Worm (Caenorhabditis elegans) whole organism, L1 larva: ENCODE measurements around the gene cyp-14A5.

Source experiments
- C16A3.4 ChIP-seq: fragments of 150-350 bp; optimal IDR thresholded peaks from 2 replicates; lab custom pipeline; 2014; ENCODE audit warnings: missing biosample characterization, missing genetic modification characterization
- Y116A8C.19 ChIP-seq: sonication (generic microtip); optimal IDR thresholded peaks from 2 replicates; lab custom pipeline; 2016; ENCODE audit warnings: missing compliant biosample characterization, missing genetic modification characterization, borderline replicate concordance
- blmp-1 ChIP-seq: fragments of 150-350 bp; optimal IDR thresholded peaks from 2 replicates; lab custom pipeline; 2014; ENCODE audit warnings: missing biosample characterization, missing genetic modification characterization
- ceh-63 ChIP-seq: fragments of 200-800 bp; sonication (Bioruptor generic); optimal IDR thresholded peaks from 2 replicates; lab custom pipeline; 2018; ENCODE audit warnings: mild to moderate bottlenecking, missing genetic modification characterization, missing compliant biosample characterization
- ceh-8 ChIP-seq: fragments of 200-800 bp; sonication (Bioruptor generic); optimal IDR thresholded peaks from 2 replicates; lab custom pipeline; 2018; ENCODE audit warnings: mild to moderate bottlenecking, missing genetic modification characterization, moderate library complexity, missing compliant biosample characterization
- ceh-88 ChIP-seq: fragments of 200-800 bp; sonication (Bioruptor generic); IDR thresholded peaks from 2 replicates; pipeline ENCODE4 v1.3.6; 2022; ENCODE audit warnings: missing genetic modification characterization, missing compliant biosample characterization
- ces-1 ChIP-seq: fragments of 150-350 bp; optimal IDR thresholded peaks from 2 replicates; lab custom pipeline; 2014; ENCODE audit warnings: missing biosample characterization, missing genetic modification reagents, missing genetic modification characterization
- egl-13 ChIP-seq: sonication (generic microtip); optimal IDR thresholded peaks from 2 replicates; lab custom pipeline; 2016; ENCODE audit warnings: missing genotype, missing genetic modification reagents, missing genetic modification characterization, missing compliant biosample characterization
- egl-27 ChIP-seq, 2 experiments: fragments of 150-350 bp in 1 of 2; sonication (generic microtip); optimal IDR thresholded peaks; 3 replicates each; lab custom pipeline; 2017 to 2018; ENCODE audit warnings: missing biosample characterization in 2 of 2, missing genetic modification characterization in 2 of 2, missing genetic modification reagents in 2 of 2
- elt-3 ChIP-seq, 6 experiments: fragments of 150-350 bp in 1 of 6; sonication (generic microtip); optimal IDR thresholded peaks; 2 replicates each; lab custom pipeline; 2017 to 2018; ENCODE audit warnings: missing biosample characterization in 6 of 6, missing genetic modification characterization in 6 of 6, inconsistent platforms in 1 of 6
- fkh-8 ChIP-seq: sonication (generic microtip); optimal IDR thresholded peaks from 2 replicates; lab custom pipeline; 2016; ENCODE audit warnings: mild to moderate bottlenecking, missing genetic modification characterization, missing compliant biosample characterization
- fos-1 ChIP-seq: fragments of 150-350 bp; optimal IDR thresholded peaks from 2 replicates; lab custom pipeline; 2014; ENCODE audit warnings: missing biosample characterization, missing genetic modification characterization
- grh-1 ChIP-seq: fragments of 200-800 bp; sonication (Bioruptor generic); IDR thresholded peaks from 2 replicates; pipeline ENCODE4 v1.3.6; 2022; ENCODE audit warnings: missing genetic modification reagents, missing genetic modification characterization, missing compliant biosample characterization
- hlh-4 ChIP-seq: sonication (generic microtip); optimal IDR thresholded peaks from 2 replicates; lab custom pipeline; 2016; ENCODE audit warnings: mild to moderate bottlenecking, missing genetic modification characterization, missing compliant biosample characterization
- hpl-2 ChIP-seq: fragments of 150-350 bp; optimal IDR thresholded peaks from 2 replicates; lab custom pipeline; 2014; ENCODE audit warnings: missing biosample characterization, missing genetic modification reagents, missing genetic modification characterization
- isw-1 ChIP-seq: fragments of 200-800 bp; sonication (Bioruptor generic); IDR thresholded peaks from 2 replicates; pipeline ENCODE4 v1.3.6; 2022; ENCODE audit warnings: missing genetic modification characterization, missing compliant biosample characterization
- jun-1 ChIP-seq: fragments of 150-350 bp; optimal IDR thresholded peaks from 2 replicates; lab custom pipeline; 2014; ENCODE audit warnings: missing biosample characterization, missing genetic modification reagents, missing genetic modification characterization
- lin-14 ChIP-seq: fragments of 200-800 bp; sonication (Bioruptor generic); optimal IDR thresholded peaks from 2 replicates; lab custom pipeline; 2018; ENCODE audit warnings: mild to moderate bottlenecking, missing genetic modification characterization, moderate library complexity, missing compliant biosample characterization
- lin-35 ChIP-seq, 2 experiments: fragments of 150-350 bp; optimal IDR thresholded peaks; 2 replicates each; lab custom pipeline; 2014; ENCODE audit warnings: missing biosample characterization in 2 of 2, missing genetic modification characterization in 2 of 2, missing genetic modification reagents in 2 of 2
- lsy-2 ChIP-seq, 2 experiments: fragments of 150-350 bp; optimal IDR thresholded peaks; 2 replicates each; lab custom pipeline; 2014; ENCODE audit warnings: missing biosample characterization in 2 of 2, missing genetic modification characterization in 2 of 2
- mab-9 ChIP-seq: fragments of 200-800 bp; sonication (Bioruptor generic); IDR thresholded peaks from 2 replicates; pipeline ENCODE4 v1.3.6; 2022; ENCODE audit warnings: missing genetic modification reagents, missing genetic modification characterization, missing compliant biosample characterization
- nhr-12 ChIP-seq: sonication (generic microtip); optimal IDR thresholded peaks from 2 replicates; lab custom pipeline; 2017; ENCODE audit warnings: missing biosample characterization, missing genetic modification characterization
- nhr-237 ChIP-seq: fragments of 150-350 bp; optimal IDR thresholded peaks from 2 replicates; lab custom pipeline; 2014; ENCODE audit warnings: missing biosample characterization, missing genetic modification characterization
- nhr-47 ChIP-seq: sonication (generic microtip); optimal IDR thresholded peaks from 2 replicates; lab custom pipeline; 2016; ENCODE audit warnings: mild to moderate bottlenecking, missing genetic modification characterization, moderate library complexity, missing compliant biosample characterization
- nhr-71 ChIP-seq: sonication (generic microtip); optimal IDR thresholded peaks from 2 replicates; lab custom pipeline; 2016; ENCODE audit warnings: mild to moderate bottlenecking, missing genetic modification characterization, moderate library complexity, missing compliant biosample characterization
- nhr-76 ChIP-seq: sonication (generic microtip); optimal IDR thresholded peaks from 2 replicates; lab custom pipeline; 2017; ENCODE audit warnings: missing biosample characterization, missing genetic modification characterization
- nhr-85 ChIP-seq: sonication (generic microtip); peaks from one replicate; lab custom pipeline; 2016; ENCODE audit warnings: missing genetic modification characterization, inconsistent platforms, missing compliant biosample characterization
- pag-3 ChIP-seq: sonication (generic microtip); optimal IDR thresholded peaks from 2 replicates; lab custom pipeline; 2017; ENCODE audit warnings: missing genetic modification characterization, mild to moderate bottlenecking, missing compliant biosample characterization, antibody characterized with exemption, borderline replicate concordance; ENCODE audit not compliant: insufficient read depth
- pqm-1 ChIP-seq: sonication (generic microtip); optimal IDR thresholded peaks from 3 replicates; lab custom pipeline; 2017; ENCODE audit warnings: missing biosample characterization, missing genetic modification characterization
- snpc-4 ChIP-seq: fragments of 150-350 bp; optimal IDR thresholded peaks from 2 replicates; lab custom pipeline; 2014; ENCODE audit warnings: missing biosample characterization, missing genetic modification characterization
- snu-23 ChIP-seq: sonication (generic microtip); optimal IDR thresholded peaks from 2 replicates; lab custom pipeline; 2016; ENCODE audit warnings: missing genetic modification characterization, missing compliant biosample characterization
- sox-4 ChIP-seq: sonication (generic microtip); optimal IDR thresholded peaks from 2 replicates; lab custom pipeline; 2016; ENCODE audit warnings: missing genetic modification characterization, missing compliant biosample characterization
- sptf-1 ChIP-seq: fragments of 150-350 bp; optimal IDR thresholded peaks from 2 replicates; lab custom pipeline; 2014; ENCODE audit warnings: missing biosample characterization, missing genetic modification characterization
- tbx-2 ChIP-seq: sonication (generic microtip); optimal IDR thresholded peaks from 2 replicates; lab custom pipeline; 2016; ENCODE audit warnings: missing genetic modification characterization, missing compliant biosample characterization
- unc-130 ChIP-seq: fragments of 150-350 bp; optimal IDR thresholded peaks from 2 replicates; lab custom pipeline; 2017; ENCODE audit warnings: missing biosample characterization, missing genetic modification characterization, inconsistent platforms
- unc-30 ChIP-seq: sonication (generic microtip); optimal IDR thresholded peaks from 2 replicates; lab custom pipeline; 2017; ENCODE audit warnings: missing biosample characterization, missing genetic modification characterization
- unc-62 ChIP-seq: fragments of 150-350 bp; optimal IDR thresholded peaks from 2 replicates; lab custom pipeline; 2014; ENCODE audit warnings: missing biosample characterization, missing genetic modification reagents, missing genetic modification characterization
- unc-86 ChIP-seq: sonication (generic microtip); optimal IDR thresholded peaks from 2 replicates; lab custom pipeline; 2016; ENCODE audit warnings: missing genetic modification characterization, missing compliant biosample characterization
- ztf-4 ChIP-seq: fragments of 150-350 bp; optimal IDR thresholded peaks from 2 replicates; lab custom pipeline; 2014; ENCODE audit warnings: missing biosample characterization, missing genetic modification characterization

Gene cyp-14A5

DNA sequence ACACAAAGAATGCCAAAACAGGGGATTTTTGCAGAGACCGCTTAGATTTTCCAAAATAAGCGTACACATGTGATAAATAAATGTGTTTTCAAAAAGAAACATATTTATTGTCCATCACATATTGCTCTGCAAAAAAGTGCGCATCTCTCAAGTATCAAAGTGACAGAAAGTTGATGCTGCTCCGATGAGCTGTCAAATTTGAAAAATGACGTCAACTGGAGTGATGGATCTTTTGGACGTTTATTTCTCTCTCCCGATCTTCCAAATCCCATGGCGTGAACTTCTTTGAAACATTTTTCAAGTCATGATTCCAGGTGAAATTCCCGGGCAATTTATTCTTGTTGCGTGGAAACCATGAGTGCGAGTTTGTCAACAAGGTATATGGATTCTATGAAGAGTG, 14.2 kb downstream of the cyp-14A5 start:
- TF ChIP-seq lin-35 (GFP tag; optimal IDR thresholded peaks at IDR 0.05; lab: Kevin White, UChicago) (no peak), unc-130 (no peak), lin-14 (GFP tag; lab: Kevin White, UChicago) (peak; percentile 75), isw-1 (GFP tag; lab: Robert Waterston, UW) (no peak), pag-3 (no peak), unc-86 (tag; lab: Kevin White, UChicago) (no peak), unc-30 (tag; lab: Kevin White, UChicago) (no peak), fkh-8 (tag; lab: Kevin White, UChicago) (no peak), jun-1 (tag; lab: Kevin White, UChicago) (no peak), grh-1 (no peak), ztf-4 (no peak), ceh-8 (GFP tag; lab: Kevin White, UChicago) (no peak), nhr-47 (tag; lab: Kevin White, UChicago) (no peak), egl-13 (tag; lab: Kevin White, UChicago) (no peak), nhr-237 (tag; lab: Kevin White, UChicago) (no peak), Y116A8C.19 (tag; lab: Kevin White, UChicago) (no peak), nhr-71 (peak; percentile 31)

- TF ChIP-seq ceh-8 (GFP tag; lab: Kevin White, UChicago) (no peak), ces-1 (GFP tag; lab: Kevin White, UChicago) (no peak), unc-62 (no peak), nhr-12 (tag; lab: Kevin White, UChicago) (no peak), unc-86 (tag; lab: Kevin White, UChicago) (no peak), mab-9 (GFP tag; lab: Robert Waterston, UW) (no peak), nhr-237 (tag; lab: Kevin White, UChicago) (no peak), C16A3.4 (tag; lab: Kevin White, UChicago) (no peak), tbx-2 (no peak), sox-4 (tag; lab: Kevin White, UChicago) (no peak), sptf-1 (tag; lab: Kevin White, UChicago) (no peak), snu-23 (no peak), blmp-1 (tag; lab: Kevin White, UChicago) (no peak), nhr-71 (no peak), snpc-4 (no peak), hpl-2 (GFP tag; lab: Kevin White, UChicago) (no peak), nhr-76 (no peak), ceh-88 (no peak), hlh-4 (no peak), Y116A8C.19 (tag; lab: Kevin White, UChicago) (no peak)
Observed at ce11 chrV:5408223-5408622, 14.9 kb downstream of the cyp-14A5 start, which contains the start of gene C25A6.1. TSS of gene C25A6.1 (plus strand) at chrV:5408523.

- TF ChIP-seq fos-1 (tag; lab: Kevin White, UChicago) (no peak), grh-1 (no peak), pqm-1 (tag; lab: Kevin White, UChicago) (no peak), nhr-85 (tag; lab: Kevin White, UChicago) (no peak), unc-86 (tag; lab: Kevin White, UChicago) (no peak), lin-14 (GFP tag; lab: Kevin White, UChicago) (no peak), blmp-1 (tag; lab: Kevin White, UChicago) (no peak), C16A3.4 (tag; lab: Kevin White, UChicago) (no peak), egl-27 (tag; optimal IDR thresholded peaks at IDR 0.05; lab: Kevin White, UChicago) (no peak), lsy-2 (tag; optimal IDR thresholded peaks at IDR 0.05; lab: Kevin White, UChicago) (no peak), ceh-63 (GFP tag; lab: Kevin White, UChicago) (no peak), egl-13 (tag; lab: Kevin White, UChicago) (no peak), elt-3 (tag; optimal IDR thresholded peaks at IDR 0.05; lab: Kevin White, UChicago) (no peak)
Observed at ce11 chrV:5405053-5405452, 18.0 kb downstream of the cyp-14A5 start, which contains the start of gene dmsr-7. TSS of gene dmsr-7 (plus strand) at chrV:5405353.
